Fruit fly (Drosophila melanogaster): Measurements from ENCODE around the gene CG32564.

DNA sequence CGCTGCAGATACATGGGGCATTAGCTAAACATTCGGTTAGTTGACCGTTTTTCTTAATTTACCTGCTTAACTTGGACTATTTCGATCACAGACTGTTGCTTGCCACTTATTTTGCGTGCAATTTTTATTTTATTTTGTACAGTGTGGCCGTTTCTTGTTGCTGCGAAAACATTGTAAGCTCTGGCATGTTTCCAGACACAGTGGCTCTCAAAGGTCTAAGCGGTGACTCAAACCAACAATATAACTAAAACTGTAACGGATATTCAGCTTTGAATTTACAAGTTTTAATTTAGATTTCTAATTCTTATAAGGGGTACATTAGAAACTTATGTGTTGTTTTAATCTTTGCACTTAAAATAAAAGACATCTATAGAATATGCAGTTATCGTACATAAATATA lies 43.1 kb downstream of the CG32564 start, which contains the start of gene CG8675:
- TF ChIP-seq Hr78 (GFP tag; optimal IDR thresholded peaks at IDR 0.05) (no peak), usp (GFP tag; optimal IDR thresholded peaks at IDR 0.05) (no peak), Dfd (GFP tag; optimal IDR thresholded peaks at IDR 0.05) (no peak), br (GFP tag; optimal IDR thresholded peaks at IDR 0.05) (no peak), psq (GFP tag; optimal IDR thresholded peaks at IDR 0.05) (no peak), CG9705 (GFP tag; optimal IDR thresholded peaks at IDR 0.05) (no peak)
